Worm (Caenorhabditis elegans): Measurements from ENCODE around the gene fbxa-105.

fbxa-105 gene

ce11 chrV:7434805-7435363, 43.1 kb upstream of the fbxa-105 start (continued):
- TF ChIP-seq Y95B8A.8 (GFP tag; IDR thresholded peaks at IDR 0.05): no peak
- peak; percentile 50 for TF ChIP-seq K12H6.12 (tag; optimal IDR thresholded peaks at IDR 0.05)
- no peak for TF ChIP-seq ztf-28 (GFP tag; IDR thresholded peaks at IDR 0.05)
- no peak for TF ChIP-seq lag-1 (GFP tag; IDR thresholded peaks at IDR 0.05)
- no peak for TF ChIP-seq D2030.7 (GFP tag; IDR thresholded peaks at IDR 0.05)
- TF ChIP-seq rec-8 (tag; optimal IDR thresholded peaks at IDR 0.05): no peak
- TF ChIP-seq lsl-1 (GFP tag; optimal IDR thresholded peaks at IDR 0.05): no peak
- TF ChIP-seq chd-7 (tag; optimal IDR thresholded peaks at IDR 0.05): peak; percentile 25

ce11 chrV:7432441-7433146, 40.8 kb upstream of the fbxa-105 start:
- TF ChIP-seq dox-1 (GFP tag; IDR thresholded peaks at IDR 0.05) (peak; percentile 65), cebp-1 (GFP tag; IDR thresholded peaks at IDR 0.05) (no peak; the same call in 1 of the 2 replicates), cebp-1 (tag; optimal IDR thresholded peaks at IDR 0.05) (peak; percentile 70), mes-4 (tag; optimal IDR thresholded peaks at IDR 0.05) (no peak), hlh-26 (GFP tag; conservative IDR thresholded peaks at IDR 0.05) (no peak), snpc-3.4 (tag; optimal IDR thresholded peaks at IDR 0.05) (no peak), ztf-28 (GFP tag; IDR thresholded peaks at IDR 0.05) (no peak), snpc-4 (GFP tag; optimal IDR thresholded peaks at IDR 0.05) (no peak), snpc-4 (tag; optimal IDR thresholded peaks at IDR 0.05) (no peak), ztf-3 (GFP tag; optimal IDR thresholded peaks at IDR 0.05) (peak; percentile 22), aptf-3 (GFP tag; IDR thresholded peaks at IDR 0.05) (no peak), lin-40 (tag; optimal IDR thresholded peaks at IDR 0.05) (no peak), ceh-27 (GFP tag; optimal IDR thresholded peaks at IDR 0.05) (peak; percentile 9), rcor-1 (GFP tag; IDR thresholded peaks at IDR 0.05) (no peak), K12H6.12 (tag; optimal IDR thresholded peaks at IDR 0.05) (peak; percentile 2), B0336.3 (GFP tag; IDR thresholded peaks at IDR 0.05) (peak; percentile 67), C17E4.6 (GFP tag; IDR thresholded peaks at IDR 0.05) (no peak), somi-1 (GFP tag; optimal IDR thresholded peaks at IDR 0.05) (no peak), nhr-90 (tag; optimal IDR thresholded peaks at IDR 0.05) (peak; percentile 66), nhr-80 (tag; optimal IDR thresholded peaks at IDR 0.05) (peak; percentile 58), B0035.1 (tag; optimal IDR thresholded peaks at IDR 0.05) (peak; percentile 21), ceh-91 (GFP tag; IDR thresholded peaks at IDR 0.05) (no peak), dpl-1 (GFP tag; optimal IDR thresholded peaks at IDR 0.05) (no peak), ekl-4 (GFP tag; IDR thresholded peaks at IDR 0.05) (0 out of 2 replicates have a peak, but pooled peaks have one; percentile 8), ztf-18 (tag; optimal IDR thresholded peaks at IDR 0.05) (no peak), madf-6 (GFP tag; IDR thresholded peaks at IDR 0.05) (peak; percentile 22; the same call in 1 of the 2 replicates), ztf-6 (GFP tag; IDR thresholded peaks at IDR 0.05) (no peak), snpc-1.1 (tag; optimal IDR thresholded peaks at IDR 0.05; ENCODE audit: insufficient read depth) (no peak), bed-1 (GFP tag; IDR thresholded peaks at IDR 0.05) (no peak), hmg-20 (GFP tag; IDR thresholded peaks at IDR 0.05) (no peak), F49E8.2 (tag; optimal IDR thresholded peaks at IDR 0.05; ENCODE audit: insufficient read depth) (no peak), rec-8 (tag; optimal IDR thresholded peaks at IDR 0.05) (no peak), mel-28 (tag; optimal IDR thresholded peaks at IDR 0.05; ENCODE audit: borderline replicate concordance) (no peak), hsf-1 (GFP tag; IDR thresholded peaks at IDR 0.05) (no peak), efl-1 (GFP tag; optimal IDR thresholded peaks at IDR 0.05) (no peak), sea-2 (GFP tag; IDR thresholded peaks at IDR 0.05) (no peak), pha-4 (tag; optimal IDR thresholded peaks at IDR 0.05) (peak; percentile 83), K11D2.4 (GFP tag; IDR thresholded peaks at IDR 0.05) (no peak; the same call in 1 of the 2 replicates), let-526 (GFP tag; IDR thresholded peaks at IDR 0.05) (no peak), lin-35 (GFP tag; optimal IDR thresholded peaks at IDR 0.05) (peak in 1 of 3 experiments; percentile 29)

All from whole organism, young adult.